ENCODE assay signal across 5 fruit fly cellular contexts in the genomic region with DNA sequence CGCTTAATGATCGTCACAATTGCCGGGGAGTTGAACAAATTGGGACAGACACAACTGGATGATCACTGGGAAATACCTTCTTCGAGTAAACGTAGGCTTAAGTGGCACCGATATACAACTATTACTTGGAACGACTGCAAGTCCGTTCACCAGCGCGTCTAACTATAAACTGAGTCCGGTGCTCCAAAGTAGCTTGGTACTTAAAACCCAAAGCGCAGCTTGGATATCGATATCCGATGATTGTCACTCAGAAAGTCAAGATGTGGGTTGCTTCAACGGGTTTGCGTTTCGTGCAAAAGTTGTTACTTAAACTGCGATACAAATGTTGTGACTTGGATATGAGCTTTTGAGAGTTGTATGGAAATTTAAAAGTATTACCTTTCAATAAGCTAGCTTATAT.
TF ChIP-seq lines count a peak whose summit lies in the region.

TSS of gene Spn88Ea (minus strand) at position 175 of the 400 bp plus-strand sequence.

- no peak for TF ChIP-seq CTCF in whole organism, embryonic (GFP tag; optimal IDR thresholded peaks at IDR 0.05; lab: Kevin White, UChicago)

TF ChIP-seq in whole organism, adult, 20 proteins besides CTCF, POLR2A, EP300 and RAD21:
- TF ChIP-seq CG5204 (GFP tag; optimal IDR thresholded peaks at IDR 0.05; lab: Kevin White, UChicago) (no peak), CG11617 (GFP tag; optimal IDR thresholded peaks at IDR 0.05; lab: Kevin White, UChicago) (no peak), CG1620 (GFP tag; optimal IDR thresholded peaks at IDR 0.05; lab: Kevin White, UChicago) (no peak), CG33017 (tag; optimal IDR thresholded peaks at IDR 0.05; lab: Kevin White, UChicago) (peak; percentile 7), Hr96 (GFP tag; optimal IDR thresholded peaks at IDR 0.05; lab: Kevin White, UChicago) (no peak), toe (GFP tag; optimal IDR thresholded peaks at IDR 0.05; lab: Kevin White, UChicago) (no peak), bab1 (GFP tag; optimal IDR thresholded peaks at IDR 0.05; lab: Kevin White, UChicago) (peak; percentile 51)

TF ChIP-seq in whole organism, embryonic, 481 proteins besides CTCF, POLR2A, EP300 and RAD21 (continues in another document):
- TF ChIP-seq CG17802 (tag; optimal IDR thresholded peaks at IDR 0.05; lab: Kevin White, UChicago) (peak; percentile 32), esg (GFP tag; conservative IDR thresholded peaks at IDR 0.05; lab: Robert Waterston, UW) (no peak), CG7556 (GFP tag; optimal IDR thresholded peaks at IDR 0.05; lab: Kevin White, UChicago) (no peak), CG31441 (GFP tag; IDR thresholded peaks at IDR 0.05; lab: Robert Waterston, UW) (peak; percentile 99), CG1233 (GFP tag; optimal IDR thresholded peaks at IDR 0.05; lab: Kevin White, UChicago) (no peak), CG15514 (GFP tag; optimal IDR thresholded peaks at IDR 0.05; lab: Kevin White, UChicago) (peak; percentile 60), ssp (GFP tag; IDR thresholded peaks at IDR 0.05; lab: Robert Waterston, UW) (peak; percentile 33; the same call in 1 of the 2 replicates), nom (GFP tag; optimal IDR thresholded peaks at IDR 0.05; lab: Kevin White, UChicago) (peak; percentile 15), HLH4C (GFP tag; IDR thresholded peaks at IDR 0.05; lab: Robert Waterston, UW; ENCODE audit: partially characterized antibody) (peak; percentile 55), CG30403 (GFP tag; optimal IDR thresholded peaks at IDR 0.05; lab: Kevin White, UChicago) (no peak), Dref (GFP tag; IDR thresholded peaks at IDR 0.05; lab: Robert Waterston, UW) (peak; percentile 65), BEAF-32 (GFP tag; optimal IDR thresholded peaks at IDR 0.05; lab: Kevin White, UChicago) (peak; percentile 40), chinmo (GFP tag; IDR thresholded peaks at IDR 0.05; lab: Robert Waterston, UW; ENCODE audit: partially characterized antibody) (peak; percentile 76; the same call in 2 of the 4 replicates), YL-1 (GFP tag; optimal IDR thresholded peaks at IDR 0.05; lab: Kevin White, UChicago) (no peak), Opbp (GFP tag; IDR thresholded peaks at IDR 0.05; lab: Robert Waterston, UW; ENCODE audit: partially characterized antibody) (peak; percentile 36; the same call in 1 of the 3 replicates), CG8290 (GFP tag; optimal IDR thresholded peaks at IDR 0.05; lab: Kevin White, UChicago) (no peak), CG8290 (tag; optimal IDR thresholded peaks at IDR 0.05; lab: Kevin White, UChicago) (peak in 1 of 2 experiments; percentile 57), Med (GFP tag; lab: Kevin White, UChicago) (peak; percentile 70), grau (tag; optimal IDR thresholded peaks at IDR 0.05; lab: Kevin White, UChicago) (no peak)

TF ChIP-seq in whole organism, prepupa, 60 proteins besides CTCF, POLR2A, EP300 and RAD21:
- no peak for TF ChIP-seq Ets96B (tag; optimal IDR thresholded peaks at IDR 0.05; lab: Kevin White, UChicago)
- TF ChIP-seq acj6 (GFP tag; optimal IDR thresholded peaks at IDR 0.05; lab: Kevin White, UChicago), result no peak
- TF ChIP-seq Lpt (GFP tag; optimal IDR thresholded peaks at IDR 0.05; lab: Kevin White, UChicago), result no peak
- no peak for TF ChIP-seq Eip93F (GFP tag; optimal IDR thresholded peaks at IDR 0.05; lab: Kevin White, UChicago)
- no peak for TF ChIP-seq Sox14 (GFP tag; optimal IDR thresholded peaks at IDR 0.05; lab: Kevin White, UChicago)
- TF ChIP-seq dsx (GFP tag; optimal IDR thresholded peaks at IDR 0.05; lab: Kevin White, UChicago; ENCODE audit: poor library complexity, severe bottlenecking), result peak; percentile 13
- peak; percentile 59 for TF ChIP-seq Eip78C (GFP tag; lab: Kevin White, UChicago)
- TF ChIP-seq CG15336 (GFP tag; IDR thresholded peaks at IDR 0.05; lab: Robert Waterston, UW), result peak; percentile 35; the same call in 1 of the 2 replicates
- TF ChIP-seq lz (GFP tag; optimal IDR thresholded peaks at IDR 0.05; lab: Kevin White, UChicago), result peak; percentile 1
- peak; percentile 46; the same call in 1 of the 3 replicates for TF ChIP-seq eg (GFP tag; IDR thresholded peaks at IDR 0.05; lab: Robert Waterston, UW)
- no peak for TF ChIP-seq CG6854 (GFP tag; optimal IDR thresholded peaks at IDR 0.05; lab: Kevin White, UChicago)
- TF ChIP-seq fd85E (GFP tag; optimal IDR thresholded peaks at IDR 0.05; lab: Kevin White, UChicago), result no peak
- TF ChIP-seq CG6792 (GFP tag; optimal IDR thresholded peaks at IDR 0.05; lab: Kevin White, UChicago), result no peak
- no peak for TF ChIP-seq CG3032 (tag; optimal IDR thresholded peaks at IDR 0.05; lab: Kevin White, UChicago)
- TF ChIP-seq CG32006 (GFP tag; optimal IDR thresholded peaks at IDR 0.05; lab: Kevin White, UChicago), result no peak
- TF ChIP-seq CG1621 (tag; optimal IDR thresholded peaks at IDR 0.05; lab: Kevin White, UChicago), result peak; percentile 5
- TF ChIP-seq CG6163 (GFP tag; IDR thresholded peaks at IDR 0.05; lab: Robert Waterston, UW), result peak; percentile 37; the same call in 2 of the 3 replicates
- TF ChIP-seq CG3919 (GFP tag; optimal IDR thresholded peaks at IDR 0.05; lab: Kevin White, UChicago), result peak; percentile 25
- no peak for TF ChIP-seq CG16779 (tag; optimal IDR thresholded peaks at IDR 0.05; lab: Kevin White, UChicago)
- TF ChIP-seq svp (GFP tag; lab: Kevin White, UChicago), result no peak

TF ChIP-seq in whole organism, pupa, 21 proteins besides CTCF, POLR2A, EP300 and RAD21:
- TF ChIP-seq CG10348 (GFP tag; IDR thresholded peaks at IDR 0.05; lab: Robert Waterston, UW), result no peak
- TF ChIP-seq CG8159 (tag; optimal IDR thresholded peaks at IDR 0.05; lab: Kevin White, UChicago), result no peak
- TF ChIP-seq CG8301 (tag; optimal IDR thresholded peaks at IDR 0.05; lab: Kevin White, UChicago), result no peak
- TF ChIP-seq EcR (GFP tag; optimal IDR thresholded peaks at IDR 0.05; lab: Kevin White, UChicago), result peak; percentile 20
- no peak for TF ChIP-seq Pif1B (GFP tag; optimal IDR thresholded peaks at IDR 0.05; lab: Kevin White, UChicago)
- no peak for TF ChIP-seq gl (tag; optimal IDR thresholded peaks at IDR 0.05; lab: Kevin White, UChicago)
- no peak for TF ChIP-seq CG13204 (GFP tag; optimal IDR thresholded peaks at IDR 0.05; lab: Kevin White, UChicago)
- no peak for TF ChIP-seq rn (GFP tag; IDR thresholded peaks at IDR 0.05; lab: Robert Waterston, UW)
- peak; percentile 40; the same call in 1 of the 2 replicates for TF ChIP-seq Ets98B (GFP tag; IDR thresholded peaks at IDR 0.05; lab: Robert Waterston, UW)

TF ChIP-seq in whole organism, wandering third instar larva, 38 proteins besides CTCF, POLR2A, EP300 and RAD21:
- TF ChIP-seq Sp1 (GFP tag; optimal IDR thresholded peaks at IDR 0.05; lab: Kevin White, UChicago) (peak; percentile 2), woc (GFP tag; optimal IDR thresholded peaks at IDR 0.05; lab: Kevin White, UChicago) (peak; percentile 50), Dif (GFP tag; optimal IDR thresholded peaks at IDR 0.05; lab: Kevin White, UChicago; ENCODE audit: partially characterized antibody) (no peak), ey (GFP tag; optimal IDR thresholded peaks at IDR 0.05; lab: Kevin White, UChicago) (no peak), Rel (GFP tag; optimal IDR thresholded peaks at IDR 0.05; lab: Kevin White, UChicago) (no peak), Rel (tag; optimal IDR thresholded peaks at IDR 0.05; lab: Kevin White, UChicago) (peak; percentile 68), br (GFP tag; optimal IDR thresholded peaks at IDR 0.05; lab: Kevin White, UChicago) (peak; percentile 8), jim (GFP tag; optimal IDR thresholded peaks at IDR 0.05; lab: Kevin White, UChicago) (no peak), rgr (GFP tag; optimal IDR thresholded peaks at IDR 0.05; lab: Kevin White, UChicago) (no peak), HLH106 (tag; optimal IDR thresholded peaks at IDR 0.05; lab: Kevin White, UChicago) (peak; percentile 3), Vsx2 (GFP tag; optimal IDR thresholded peaks at IDR 0.05; lab: Kevin White, UChicago; ENCODE audit: partially characterized antibody) (peak; percentile 66)
